Fruit fly (Drosophila melanogaster) whole organism, embryonic: Measurements from ENCODE around the gene CG14427.

ENCODE experiments used
- Adf1 ChIP-seq: fragments of 200-800 bp; sonication (Bioruptor generic); IDR thresholded peaks from 2 replicates; pipeline ENCODE4 v1.3.6; 2022; ENCODE audit warnings: missing biosample characterization, missing genetic modification characterization
- B-H2 ChIP-seq: fragments of 200-800 bp; sonication (Bioruptor generic); optimal IDR thresholded peaks from 2 replicates; lab custom pipeline; 2018; ENCODE audit warnings: missing biosample characterization, mild to moderate bottlenecking, missing genetic modification characterization
- Bteb2 ChIP-seq: fragments of 200-800 bp; sonication (Bioruptor generic); optimal IDR thresholded peaks from 2 replicates; lab custom pipeline; 2016; ENCODE audit warnings: missing biosample characterization, missing genetic modification characterization
- CG12659 ChIP-seq: fragments of 200-800 bp; sonication (Bioruptor generic); optimal IDR thresholded peaks from 3 replicates; lab custom pipeline; 2017; ENCODE audit warnings: mild to moderate bottlenecking, missing biosample characterization, missing genetic modification reagents, missing genetic modification characterization
- CG13894 ChIP-seq: fragments of 200-800 bp; sonication (Bioruptor generic); optimal IDR thresholded peaks from 3 replicates; lab custom pipeline; 2018; ENCODE audit warnings: missing biosample characterization, mild to moderate bottlenecking, missing genetic modification characterization, moderate library complexity
- CG17359 ChIP-seq: fragments of 200-800 bp; sonication (Bioruptor generic); optimal IDR thresholded peaks from 3 replicates; lab custom pipeline; 2018; ENCODE audit warnings: missing biosample characterization, mild to moderate bottlenecking, missing genetic modification characterization, moderate library complexity
- CG17361 ChIP-seq: fragments of 200-800 bp; sonication (Bioruptor generic); IDR thresholded peaks from 3 replicates; pipeline ENCODE4 v1.3.6; 2022; ENCODE audit warnings: missing biosample characterization, missing genetic modification characterization
- CG17612 ChIP-seq: fragments of 200-800 bp; sonication (Bioruptor generic); IDR thresholded peaks from 2 replicates; pipeline ENCODE4 v1.3.6; 2022; ENCODE audit warnings: missing biosample characterization, missing genetic modification characterization
- CG2120 ChIP-seq: fragments of 200-800 bp; sonication (Bioruptor generic); optimal IDR thresholded peaks from 3 replicates; lab custom pipeline; 2016; ENCODE audit warnings: missing biosample characterization, missing genetic modification characterization
- CG30020 ChIP-seq: fragments of 200-800 bp; optimal IDR thresholded peaks from 2 replicates; lab custom pipeline; 2019; ENCODE audit warnings: missing biosample characterization, mild to moderate bottlenecking, missing genetic modification characterization, moderate library complexity
- CG32767 ChIP-seq: fragments of 200-800 bp; sonication (Bioruptor generic); IDR thresholded peaks from 2 replicates; pipeline ENCODE4 v1.3.6; 2022; ENCODE audit warnings: missing biosample characterization, missing genetic modification characterization
- CG34376 ChIP-seq: fragments of 200-800 bp; sonication (Bioruptor generic); optimal IDR thresholded peaks from 2 replicates; lab custom pipeline; 2018; ENCODE audit warnings: missing biosample characterization, mild to moderate bottlenecking, missing genetic modification characterization
- CG3847 ChIP-seq: fragments of 200-800 bp; sonication (Bioruptor generic); IDR thresholded peaks from 2 replicates; pipeline ENCODE4 v1.3.6; 2022; ENCODE audit warnings: missing biosample characterization, missing genetic modification characterization
- CG6272 ChIP-seq: fragments of 200-800 bp; sonication (Bioruptor generic); IDR thresholded peaks from 2 replicates; pipeline ENCODE4 v1.3.6; 2022; ENCODE audit warnings: missing biosample characterization, missing genetic modification characterization
- CG6765 ChIP-seq: fragments of 200-800 bp; sonication (Bioruptor generic); optimal IDR thresholded peaks from 3 replicates; lab custom pipeline; 2017; ENCODE audit warnings: missing biosample characterization, mild to moderate bottlenecking, missing genetic modification characterization
- CG7786 ChIP-seq: fragments of 200-800 bp; sonication (Bioruptor generic); optimal IDR thresholded peaks from 2 replicates; lab custom pipeline; 2016; ENCODE audit warnings: missing biosample characterization, missing genetic modification characterization
- CG9727 ChIP-seq: fragments of 200-800 bp; sonication (Bioruptor generic); optimal IDR thresholded peaks from 3 replicates; lab custom pipeline; 2017; ENCODE audit warnings: missing biosample characterization, mild to moderate bottlenecking, missing genetic modification characterization
- CG9876 ChIP-seq: fragments of 200-800 bp; sonication (Bioruptor generic); optimal IDR thresholded peaks from 2 replicates; lab custom pipeline; 2016; ENCODE audit warnings: missing biosample characterization, missing genetic modification characterization
- CHES-1-like ChIP-seq: fragments of 200-800 bp; sonication (Bioruptor generic); optimal IDR thresholded peaks from 2 replicates; lab custom pipeline; 2016; ENCODE audit warnings: missing biosample characterization, missing genetic modification characterization
- Camta ChIP-seq: fragments of 200-800 bp; sonication (Bioruptor generic); optimal IDR thresholded peaks from 2 replicates; lab custom pipeline; 2016; ENCODE audit warnings: missing biosample characterization, missing genetic modification characterization
- ERR ChIP-seq: fragments of 200-800 bp; sonication (Bioruptor generic); optimal IDR thresholded peaks from 2 replicates; lab custom pipeline; 2016; ENCODE audit warnings: missing biosample characterization, missing genetic modification characterization
- Elba2 ChIP-seq: fragments of 200-800 bp; sonication (Bioruptor generic); optimal IDR thresholded peaks from 3 replicates; lab custom pipeline; 2016; ENCODE audit warnings: missing biosample characterization, missing genetic modification characterization
- GATAe ChIP-seq: fragments of 200-800 bp; sonication (Bioruptor generic); conservative IDR thresholded peaks from 2 replicates; pipeline ENCODE4 v1.3.6; 2022; ENCODE audit warnings: missing biosample characterization, missing genetic modification characterization
- Hmr ChIP-seq: fragments of 200-800 bp; sonication (Bioruptor generic); optimal IDR thresholded peaks from 3 replicates; lab custom pipeline; 2017; ENCODE audit warnings: mild to moderate bottlenecking, missing biosample characterization, missing genetic modification reagents, missing genetic modification characterization
- MTF-1 ChIP-seq: fragments of 200-800 bp; sonication (Bioruptor generic); optimal IDR thresholded peaks from 2 replicates; lab custom pipeline; 2018; ENCODE audit warnings: missing biosample characterization, mild to moderate bottlenecking, missing genetic modification characterization, borderline replicate concordance
- Nf-YA ChIP-seq: fragments of 200-800 bp; sonication (Bioruptor generic); IDR thresholded peaks from 2 replicates; pipeline ENCODE4 v1.3.6; 2022; ENCODE audit warnings: missing biosample characterization, missing genetic modification characterization
- NfI ChIP-seq: fragments of 200-800 bp; sonication (Bioruptor generic); optimal IDR thresholded peaks from 3 replicates; lab custom pipeline; 2018; ENCODE audit warnings: missing biosample characterization, mild to moderate bottlenecking, missing genetic modification characterization, moderate library complexity
- Opbp ChIP-seq: fragments of 200-800 bp; sonication (Bioruptor generic); IDR thresholded peaks from 3 replicates; pipeline ENCODE4 v1.3.6; 2022; ENCODE audit warnings: missing biosample characterization, missing genetic modification characterization; ENCODE audit not compliant: partially characterized antibody
- Vsx1 ChIP-seq: fragments of 200-800 bp; sonication (Bioruptor generic); optimal IDR thresholded peaks from 2 replicates; lab custom pipeline; 2017; ENCODE audit warnings: missing biosample characterization, mild to moderate bottlenecking, missing genetic modification characterization, missing genetic modification reagents
- ash1 ChIP-seq: fragments of 200-800 bp; sonication (Bioruptor generic); optimal IDR thresholded peaks from 2 replicates; lab custom pipeline; 2018; ENCODE audit warnings: missing biosample characterization, mild to moderate bottlenecking, missing genetic modification characterization
- bcd ChIP-seq: fragments of 200-800 bp; sonication (Bioruptor generic); optimal IDR thresholded peaks from 2 replicates; lab custom pipeline; 2017; ENCODE audit warnings: missing biosample characterization, mild to moderate bottlenecking, missing genetic modification characterization
- bowl ChIP-seq: fragments of 200-800 bp; sonication (Bioruptor generic); IDR thresholded peaks from 2 replicates; pipeline ENCODE4 v1.3.6; 2022; ENCODE audit warnings: missing biosample characterization, missing genetic modification characterization
- crp ChIP-seq, 2 experiments: fragments of 200-800 bp; sonication (Bioruptor generic); optimal IDR thresholded peaks; 2 replicates in 1 of 2; 3 replicates in 1 of 2; lab custom pipeline; 2017; ENCODE audit warnings: missing biosample characterization in 2 of 2, missing genetic modification characterization in 2 of 2, mild to moderate bottlenecking in 1 of 2, moderate library complexity in 1 of 2
- dysf ChIP-seq: fragments of 200-800 bp; sonication (Bioruptor generic); IDR thresholded peaks from 3 replicates; pipeline ENCODE4 v1.3.6; 2022; ENCODE audit warnings: missing biosample characterization, missing genetic modification characterization
- esg ChIP-seq: fragments of 200-800 bp; sonication (Bioruptor generic); conservative IDR thresholded peaks from 2 replicates; pipeline ENCODE4 v1.3.6; 2022; ENCODE audit warnings: missing biosample characterization, missing genetic modification characterization
- gsb-n ChIP-seq: fragments of 200-800 bp; sonication (Bioruptor generic); optimal IDR thresholded peaks from 3 replicates; lab custom pipeline; 2018; ENCODE audit warnings: missing biosample characterization, mild to moderate bottlenecking, missing genetic modification characterization
- inv ChIP-seq: fragments of 200-800 bp; sonication (Bioruptor generic); IDR thresholded peaks from 2 replicates; pipeline ENCODE4 v1.3.6; 2022; ENCODE audit warnings: missing biosample characterization, missing genetic modification characterization; ENCODE audit not compliant: partially characterized antibody
- jigr1 ChIP-seq: fragments of 200-800 bp; sonication (Bioruptor generic); IDR thresholded peaks from 3 replicates; pipeline ENCODE4 v1.3.6; 2022; ENCODE audit warnings: missing biosample characterization, missing genetic modification characterization
- kay ChIP-seq: fragments of 200-800 bp; sonication (Bioruptor generic); optimal IDR thresholded peaks from 2 replicates; lab custom pipeline; 2016; ENCODE audit warnings: missing biosample characterization, missing genetic modification characterization
- lab ChIP-seq: fragments of 200-800 bp; sonication (Bioruptor generic); optimal IDR thresholded peaks from 3 replicates; lab custom pipeline; 2017; ENCODE audit warnings: missing biosample characterization, missing genetic modification characterization, mild to moderate bottlenecking, moderate library complexity, missing genetic modification reagents
- lilli ChIP-seq: fragments of 200-800 bp; sonication (Bioruptor generic); optimal IDR thresholded peaks from 3 replicates; lab custom pipeline; 2016; ENCODE audit warnings: missing biosample characterization, missing genetic modification characterization
- mirr ChIP-seq: fragments of 200-800 bp; sonication (Bioruptor generic); optimal IDR thresholded peaks from 3 replicates; lab custom pipeline; 2018; ENCODE audit warnings: missing biosample characterization, mild to moderate bottlenecking, missing genetic modification characterization
- phol ChIP-seq: fragments of 200-800 bp; sonication (Bioruptor generic); optimal IDR thresholded peaks from 3 replicates; lab custom pipeline; 2018; ENCODE audit warnings: missing biosample characterization, mild to moderate bottlenecking, missing genetic modification characterization, moderate library complexity
- pzg ChIP-seq: fragments of 200-800 bp; sonication (Bioruptor generic); optimal IDR thresholded peaks from 3 replicates; lab custom pipeline; 2018; ENCODE audit warnings: missing biosample characterization, mild to moderate bottlenecking, missing genetic modification characterization, moderate library complexity
- row ChIP-seq: fragments of 200-800 bp; sonication (Bioruptor generic); IDR thresholded peaks from 3 replicates; pipeline ENCODE4 v1.3.6; 2022; ENCODE audit warnings: missing biosample characterization, missing genetic modification characterization
- slbo ChIP-seq: fragments of 200-800 bp; sonication (Bioruptor generic); IDR thresholded peaks from 2 replicates; pipeline ENCODE4 v1.3.6; 2022; ENCODE audit warnings: missing biosample characterization, missing genetic modification characterization
- sna ChIP-seq: fragments of 200-800 bp; sonication (Bioruptor generic); IDR thresholded peaks from 2 replicates; pipeline ENCODE4 v1.3.6; 2022; ENCODE audit warnings: missing biosample characterization, missing genetic modification characterization; ENCODE audit not compliant: partially characterized antibody
- sug ChIP-seq: fragments of 200-800 bp; optimal IDR thresholded peaks from 2 replicates; lab custom pipeline; 2019; ENCODE audit warnings: missing biosample characterization, mild to moderate bottlenecking, missing genetic modification characterization, moderate library complexity
- tup ChIP-seq: fragments of 200-800 bp; sonication (Bioruptor generic); optimal IDR thresholded peaks from 2 replicates; lab custom pipeline; 2016; ENCODE audit warnings: missing biosample characterization, mild to moderate bottlenecking, missing genetic modification characterization, moderate library complexity
- vnd ChIP-seq: fragments of 200-800 bp; sonication (Bioruptor generic); IDR thresholded peaks from 3 replicates; pipeline ENCODE4 v1.3.6; 2022; ENCODE audit warnings: missing biosample characterization, missing genetic modification characterization; ENCODE audit not compliant: partially characterized antibody
- wdn ChIP-seq: fragments of 200-800 bp; sonication (Bioruptor generic); IDR thresholded peaks from 2 replicates; pipeline ENCODE4 v1.3.6; 2022; ENCODE audit warnings: missing biosample characterization, missing genetic modification characterization

The CG14427 gene

dm6 chrX:7067248-7067647 is 26.8 kb downstream of the CG14427 start (continued):
- TF ChIP-seq row (GFP tag; lab: Robert Waterston, UW) (peak; percentile 44; the same call in 2 of the 3 replicates), CG2120 (GFP tag; lab: Kevin White, UChicago) (peak; percentile 44), Adf1 (GFP tag; lab: Robert Waterston, UW) (peak; percentile 15; the same call in 1 of the 2 replicates), Vsx1 (no peak), CG6765 (GFP tag; lab: Kevin White, UChicago) (peak; percentile 16), mirr (GFP tag; lab: Kevin White, UChicago) (no peak), CG9727 (GFP tag; lab: Kevin White, UChicago) (peak; percentile 32), CHES-1-like (GFP tag; lab: Kevin White, UChicago) (no peak), CG17612 (GFP tag; lab: Robert Waterston, UW) (no peak), slbo (GFP tag; lab: Robert Waterston, UW) (peak; percentile 56; the same call in 1 of the 2 replicates), crp (GFP tag; optimal IDR thresholded peaks at IDR 0.05; lab: Kevin White, UChicago) (no peak), lilli (GFP tag; lab: Kevin White, UChicago) (peak; percentile 2), CG6272 (no peak), dysf (GFP tag; lab: Robert Waterston, UW) (peak; percentile 36; the same call in 1 of the 3 replicates), CG3847 (GFP tag; lab: Robert Waterston, UW) (no peak; the same call in 1 of the 2 replicates), Opbp (GFP tag; lab: Robert Waterston, UW) (no peak), Hmr (peak; percentile 2), kay (GFP tag; lab: Kevin White, UChicago) (no peak), gsb-n (tag; lab: Kevin White, UChicago) (no peak), jigr1 (GFP tag; lab: Robert Waterston, UW) (no peak), GATAe (GFP tag; lab: Robert Waterston, UW) (no peak), Nf-YA (no peak), B-H2 (GFP tag; lab: Kevin White, UChicago) (no peak), CG34376 (GFP tag; lab: Kevin White, UChicago) (peak; percentile 12), CG30020 (tag; lab: Kevin White, UChicago) (no peak), CG32767 (no peak), CG13894 (tag; lab: Kevin White, UChicago) (peak; percentile 20), pzg (GFP tag; lab: Kevin White, UChicago) (no peak), Bteb2 (GFP tag; lab: Kevin White, UChicago) (no peak), esg (GFP tag; lab: Robert Waterston, UW) (no peak), ash1 (GFP tag; lab: Kevin White, UChicago) (no peak), MTF-1 (GFP tag; lab: Kevin White, UChicago) (no peak), tup (GFP tag; lab: Kevin White, UChicago) (no peak), lab (peak; percentile 59), CG9876 (GFP tag; lab: Kevin White, UChicago) (no peak), NfI (no peak), CG7786 (GFP tag; lab: Kevin White, UChicago) (no peak), Camta (GFP tag; lab: Kevin White, UChicago) (no peak), CG12659 (GFP tag; lab: Kevin White, UChicago) (no peak), CG17359 (tag; lab: Kevin White, UChicago) (no peak), bcd (no peak), vnd (GFP tag; lab: Robert Waterston, UW) (no peak), phol (tag; lab: Kevin White, UChicago) (no peak), Elba2 (GFP tag; lab: Kevin White, UChicago) (no peak), sug (peak; percentile 1), sna (GFP tag; lab: Robert Waterston, UW) (no peak), wdn (GFP tag; lab: Robert Waterston, UW) (no peak), ERR (GFP tag; lab: Kevin White, UChicago) (no peak), inv (GFP tag; lab: Robert Waterston, UW) (no peak), CG17361 (0 out of 3 replicates have a peak, but pooled peaks have one; percentile 13), bowl (GFP tag; lab: Robert Waterston, UW) (no peak)
